Worm (Caenorhabditis elegans): ENCODE data around the gene Y39F10C.1.
A peak's percentile ranks its signal among the peaks of the same experiment; 100 is the strongest.

Gene Y39F10C.1

ce11 chrII:691550-691949 lies 16.1 kb downstream of the Y39F10C.1 start, which contains the start of gene T02H6.3:
Gene T02H6.3, plus strand, starts transcription at chrII:691850.
- no peak for TF ChIP-seq mab-5 (tag; optimal IDR thresholded peaks at IDR 0.05)
- TF ChIP-seq elt-3 (tag; optimal IDR thresholded peaks at IDR 0.05) = no peak
- no peak for TF ChIP-seq unc-39 (tag; optimal IDR thresholded peaks at IDR 0.05)
- no peak for TF ChIP-seq lin-13 (GFP tag; optimal IDR thresholded peaks at IDR 0.05)
- TF ChIP-seq ama-1 (optimal IDR thresholded peaks at IDR 0.05) = no peak
- no peak for TF ChIP-seq sem-4 (tag; optimal IDR thresholded peaks at IDR 0.05)
- TF ChIP-seq sma-3 (GFP tag; optimal IDR thresholded peaks at IDR 0.05) = no peak

- TF ChIP-seq alr-1 (tag; optimal IDR thresholded peaks at IDR 0.05) (no peak), mdl-1 (tag; optimal IDR thresholded peaks at IDR 0.05) (no peak), fos-1 (tag; optimal IDR thresholded peaks at IDR 0.05) (no peak), elt-3 (tag; optimal IDR thresholded peaks at IDR 0.05) (no peak), ceh-16 (tag; optimal IDR thresholded peaks at IDR 0.05) (no peak), lin-11 (tag; optimal IDR thresholded peaks at IDR 0.05) (no peak), ztf-4 (tag; optimal IDR thresholded peaks at IDR 0.05) (no peak), sem-4 (tag; optimal IDR thresholded peaks at IDR 0.05) (no peak), ceh-82 (tag; optimal IDR thresholded peaks at IDR 0.05) (no peak), unc-62 (GFP tag; optimal IDR thresholded peaks at IDR 0.05) (no peak), sma-9 (GFP tag; optimal IDR thresholded peaks at IDR 0.05) (no peak), sma-9 (tag; optimal IDR thresholded peaks at IDR 0.05) (no peak), R02D3.7 (tag; optimal IDR thresholded peaks at IDR 0.05) (no peak), lin-39 (tag; optimal IDR thresholded peaks at IDR 0.05) (no peak), nhr-21 (tag; optimal IDR thresholded peaks at IDR 0.05) (no peak), zag-1 (tag; optimal IDR thresholded peaks at IDR 0.05) (no peak), ZK546.5 (tag; optimal IDR thresholded peaks at IDR 0.05) (no peak), unc-39 (tag; optimal IDR thresholded peaks at IDR 0.05) (no peak)
Measured at ce11 chrII:701025-701370, 25.6 kb downstream of the Y39F10C.1 start, which contains the start of gene T02H6.11. Gene T02H6.11, minus strand, starts transcription at chrII:701125.

- TF ChIP-seq lsy-2 (tag; optimal IDR thresholded peaks at IDR 0.05) = peak in 1 of 2 experiments; percentile 16
- TF ChIP-seq ztf-11 (tag; optimal IDR thresholded peaks at IDR 0.05) = no peak
Measured at ce11 chrII:701371-702139, 26.2 kb downstream of the Y39F10C.1 start, which contains the start of gene thoc-1. Gene thoc-1, plus strand, starts transcription at chrII:702107.

- TF ChIP-seq nhr-129 (tag; optimal IDR thresholded peaks at IDR 0.05) (no peak), ZK546.5 (tag; optimal IDR thresholded peaks at IDR 0.05) (no peak), ztf-4 (tag; optimal IDR thresholded peaks at IDR 0.05) (no peak), ztf-11 (tag; optimal IDR thresholded peaks at IDR 0.05) (no peak), lsy-2 (tag; optimal IDR thresholded peaks at IDR 0.05) (no peak)
Measured at ce11 chrII:709081-709480, 33.7 kb downstream of the Y39F10C.1 start, which contains the start of gene T02H6.1. Gene T02H6.1, plus strand, starts transcription at chrII:709381.

ce11 chrII:721931-722330 lies 46.5 kb downstream of the Y39F10C.1 start:
- no peak for TF ChIP-seq lin-13 (GFP tag; optimal IDR thresholded peaks at IDR 0.05)
- TF ChIP-seq mbf-1 (tag; optimal IDR thresholded peaks at IDR 0.05) = no peak
- no peak for TF ChIP-seq ztf-1 (GFP tag; conservative IDR thresholded peaks at IDR 0.05)
- TF ChIP-seq unc-62 (GFP tag; optimal IDR thresholded peaks at IDR 0.05) = no peak
- no peak for TF ChIP-seq nhr-12 (tag; optimal IDR thresholded peaks at IDR 0.05)
- TF ChIP-seq peb-1 (tag; optimal IDR thresholded peaks at IDR 0.05) = no peak
- no peak for TF ChIP-seq snpc-4 (tag; optimal IDR thresholded peaks at IDR 0.05)
- TF ChIP-seq elt-3 (tag; optimal IDR thresholded peaks at IDR 0.05) = no peak
- no peak for TF ChIP-seq mab-5 (tag; optimal IDR thresholded peaks at IDR 0.05)
- TF ChIP-seq Y55F3AM.14 (GFP tag; optimal IDR thresholded peaks at IDR 0.05) = no peak
- no peak for TF ChIP-seq aly-2 (tag; optimal IDR thresholded peaks at IDR 0.05)
- TF ChIP-seq egl-27 (tag; optimal IDR thresholded peaks at IDR 0.05) = no peak
- no peak for TF ChIP-seq ztf-4 (tag; optimal IDR thresholded peaks at IDR 0.05)
- TF ChIP-seq sma-9 (GFP tag; optimal IDR thresholded peaks at IDR 0.05) = no peak
- no peak for TF ChIP-seq sma-9 (tag; optimal IDR thresholded peaks at IDR 0.05)
- no peak for TF ChIP-seq blmp-1 (tag; optimal IDR thresholded peaks at IDR 0.05; ENCODE audit: insufficient read depth)
- no peak for TF ChIP-seq mdl-1 (tag; optimal IDR thresholded peaks at IDR 0.05)

All from whole organism, L2 larva.